Worm (Caenorhabditis elegans) whole organism, midembryonic: ENCODE data around the gene nol-10.
A peak's percentile ranks its signal among the peaks of the same experiment; 100 is the strongest.

Experiments
- T22C8.4 ChIP-seq: fragments of 200-800 bp; sonication (Bioruptor generic); IDR thresholded peaks from 2 replicates; pipeline ENCODE4 v1.3.6; 2022; ENCODE audit warnings: missing genetic modification characterization, missing compliant biosample characterization
- cog-1 ChIP-seq: sonication (generic microtip); optimal IDR thresholded peaks from 2 replicates; lab custom pipeline; 2016; ENCODE audit warnings: missing genetic modification characterization, missing compliant biosample characterization
- flt-1 ChIP-seq: fragments of 200-800 bp; sonication (Bioruptor generic); IDR thresholded peaks from 2 replicates; pipeline ENCODE4 v1.3.6; 2022; ENCODE audit warnings: missing genetic modification characterization, missing compliant biosample characterization
- tab-1 ChIP-seq: fragments of 200-800 bp; sonication (Bioruptor generic); IDR thresholded peaks from 2 replicates; pipeline ENCODE4 v1.3.6; 2022; ENCODE audit warnings: missing genetic modification characterization, missing compliant biosample characterization
- ztf-23 ChIP-seq: fragments of 200-800 bp; sonication (Bioruptor generic); IDR thresholded peaks from 2 replicates; pipeline ENCODE4 v1.3.6; 2022; ENCODE audit warnings: missing genetic modification reagents, missing genetic modification characterization, missing compliant biosample characterization
- ztf-29 ChIP-seq: fragments of 200-800 bp; sonication (Bioruptor generic); IDR thresholded peaks from 2 replicates; pipeline ENCODE4 v1.3.6; 2022; ENCODE audit warnings: missing genetic modification reagents, missing genetic modification characterization, missing compliant biosample characterization

DNA sequence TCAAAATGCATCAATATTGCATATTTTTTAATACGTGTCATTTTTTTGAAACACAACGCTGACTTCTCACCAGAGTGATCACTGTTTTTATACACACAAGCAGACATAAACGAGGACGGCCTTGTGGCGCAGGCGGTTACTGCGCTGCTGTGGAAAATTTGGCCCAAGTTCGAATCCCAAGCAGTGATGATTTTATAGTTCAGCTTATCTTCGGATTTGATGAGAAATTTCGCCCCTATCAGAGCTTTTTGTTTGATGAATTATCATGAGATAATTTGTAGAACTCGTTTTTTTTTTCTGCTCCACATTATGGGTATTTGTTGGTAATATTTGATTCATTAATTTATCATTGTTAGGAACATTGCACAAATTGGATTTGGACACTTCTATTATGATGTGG is 6.5 kb upstream of the nol-10 start:
- peak; percentile 94 for TF ChIP-seq T22C8.4
- TF ChIP-seq tab-1 (GFP tag; lab: Robert Waterston, UW), result peak; percentile 97
- peak; percentile 96 for TF ChIP-seq ztf-23 (GFP tag; lab: Robert Waterston, UW)
- peak; percentile 97 for TF ChIP-seq flt-1 (GFP tag; lab: Robert Waterston, UW)
- TF ChIP-seq ztf-29 (GFP tag; lab: Robert Waterston, UW), result peak; percentile 97
- TF ChIP-seq cog-1 (tag; lab: Kevin White, UChicago), result peak; percentile 89
